Worm (Caenorhabditis elegans) whole organism, late embryonic: ENCODE measurements around the gene W09C2.7.
"Not testable (repeated sequence)": the region's sequence is repeated elsewhere in the genome, so short reads cannot be mapped to it uniquely, and the experiment has no call there.

ENCODE experiments used
- F13H6.1 ChIP-seq: sonication (generic microtip); optimal IDR thresholded peaks from 2 replicates; lab custom pipeline; 2016; ENCODE audit warnings: missing genetic modification characterization, missing compliant biosample characterization
- T23F11.4 ChIP-seq: fragments of 200-800 bp; sonication (Bioruptor generic); optimal IDR thresholded peaks from 2 replicates; lab custom pipeline; 2018; ENCODE audit warnings: mild to moderate bottlenecking, missing genetic modification characterization, missing compliant biosample characterization
- ama-1 ChIP-seq: fragments of 150-350 bp; optimal IDR thresholded peaks from 2 replicates; lab custom pipeline; 2014
- ceh-22 ChIP-seq: sonication (generic microtip); optimal IDR thresholded peaks from 2 replicates; lab custom pipeline; 2017; ENCODE audit warnings: missing biosample characterization, missing genetic modification characterization
- dve-1 ChIP-seq: sonication (generic microtip); optimal IDR thresholded peaks from 2 replicates; lab custom pipeline; 2017; ENCODE audit warnings: antibody characterized with exemption, mild to moderate bottlenecking, missing genetic modification characterization, missing compliant biosample characterization
- elt-2 ChIP-seq: sonication (generic microtip); optimal IDR thresholded peaks from 2 replicates; lab custom pipeline; 2016; ENCODE audit warnings: missing genetic modification reagents, missing genetic modification characterization, missing compliant biosample characterization
- elt-4 ChIP-seq: sonication (generic microtip); optimal IDR thresholded peaks from 2 replicates; lab custom pipeline; 2016; ENCODE audit warnings: missing genetic modification characterization, missing compliant biosample characterization
- ets-4 ChIP-seq: sonication (generic microtip); optimal IDR thresholded peaks from 2 replicates; lab custom pipeline; 2016; ENCODE audit warnings: missing genetic modification characterization, missing compliant biosample characterization
- eyg-1 ChIP-seq: sonication (generic microtip); optimal IDR thresholded peaks from 2 replicates; lab custom pipeline; 2016; ENCODE audit warnings: missing genotype, missing genetic modification characterization, missing compliant biosample characterization
- fax-1 ChIP-seq: sonication (generic microtip); optimal IDR thresholded peaks from 2 replicates; lab custom pipeline; 2016; ENCODE audit warnings: missing genotype, missing genetic modification characterization, missing compliant biosample characterization
- fkh-10 ChIP-seq: fragments of 150-350 bp; optimal IDR thresholded peaks from 2 replicates; lab custom pipeline; 2014; ENCODE audit warnings: missing biosample characterization, missing genetic modification reagents, missing genetic modification characterization
- fkh-6 ChIP-seq: sonication (generic microtip); optimal IDR thresholded peaks from 2 replicates; lab custom pipeline; 2016; ENCODE audit warnings: missing genetic modification characterization, missing compliant biosample characterization
- gmeb-2 ChIP-seq: sonication (generic microtip); optimal IDR thresholded peaks from 2 replicates; lab custom pipeline; 2016; ENCODE audit warnings: missing genetic modification characterization, inconsistent platforms, missing compliant biosample characterization
- hlh-13 ChIP-seq: fragments of 200-800 bp; sonication (Bioruptor generic); optimal IDR thresholded peaks from 2 replicates; lab custom pipeline; 2018; ENCODE audit warnings: mild to moderate bottlenecking, missing genetic modification characterization, missing compliant biosample characterization
- hlh-30 ChIP-seq: sonication (generic microtip); optimal IDR thresholded peaks from 2 replicates; lab custom pipeline; 2017; ENCODE audit warnings: antibody characterized with exemption, missing genetic modification characterization, missing compliant biosample characterization; ENCODE audit not compliant: insufficient read depth
- hlh-6 ChIP-seq: sonication (generic microtip); optimal IDR thresholded peaks from 2 replicates; lab custom pipeline; 2016; ENCODE audit warnings: missing genotype, missing genetic modification characterization, missing compliant biosample characterization
- lim-6 ChIP-seq: sonication (generic microtip); optimal IDR thresholded peaks from 2 replicates; lab custom pipeline; 2016; ENCODE audit warnings: missing genetic modification characterization, missing compliant biosample characterization
- lin-11 ChIP-seq: fragments of 200-800 bp; sonication (Bioruptor generic); optimal IDR thresholded peaks from 2 replicates; lab custom pipeline; 2018; ENCODE audit warnings: mild to moderate bottlenecking, missing genetic modification characterization, missing compliant biosample characterization
- madf-2 ChIP-seq: sonication (generic microtip); optimal IDR thresholded peaks from 2 replicates; lab custom pipeline; 2017; ENCODE audit warnings: missing genetic modification characterization, missing compliant biosample characterization
- mec-3 ChIP-seq: sonication (generic microtip); optimal IDR thresholded peaks from 2 replicates; lab custom pipeline; 2016; ENCODE audit warnings: borderline replicate concordance, missing genetic modification characterization, missing compliant biosample characterization
- nfya-1 ChIP-seq: sonication (generic microtip); optimal IDR thresholded peaks from 2 replicates; lab custom pipeline; 2017; ENCODE audit warnings: missing genetic modification characterization, mild to moderate bottlenecking, missing compliant biosample characterization, antibody characterized with exemption, moderate library complexity
- odd-2 ChIP-seq: sonication (generic microtip); optimal IDR thresholded peaks from 2 replicates; lab custom pipeline; 2017; ENCODE audit warnings: antibody characterized with exemption, mild to moderate bottlenecking, missing genetic modification characterization, missing compliant biosample characterization
- pag-3 ChIP-seq: sonication (generic microtip); optimal IDR thresholded peaks from 2 replicates; lab custom pipeline; 2016; ENCODE audit warnings: missing compliant biosample characterization, missing genetic modification characterization, borderline replicate concordance
- pat-9 ChIP-seq: fragments of 200-800 bp; sonication (Bioruptor generic); optimal IDR thresholded peaks from 2 replicates; lab custom pipeline; 2018; ENCODE audit warnings: mild to moderate bottlenecking, missing genetic modification characterization, moderate library complexity, missing compliant biosample characterization
- pha-4 ChIP-seq: fragments of 150-350 bp; optimal IDR thresholded peaks from 2 replicates; lab custom pipeline; 2018; ENCODE audit warnings: missing biosample characterization, missing genetic modification reagents, missing genetic modification characterization
- pros-1 ChIP-seq: fragments of 150-350 bp; optimal IDR thresholded peaks from 2 replicates; lab custom pipeline; 2014; ENCODE audit warnings: missing biosample characterization, missing genetic modification reagents, missing genetic modification characterization
- ref-2 ChIP-seq: sonication (generic microtip); optimal IDR thresholded peaks from 2 replicates; lab custom pipeline; 2016; ENCODE audit warnings: missing genetic modification characterization, missing compliant biosample characterization
- rnt-1 ChIP-seq: sonication (generic microtip); optimal IDR thresholded peaks from 2 replicates; lab custom pipeline; 2016; ENCODE audit warnings: missing genetic modification characterization, missing compliant biosample characterization
- unc-3 ChIP-seq, 2 experiments: fragments of 200-800 bp in 1 of 2; sonication (Bioruptor generic) in 1 of 2; sonication (generic microtip) in 1 of 2; conservative IDR thresholded peaks in 1 of 2; optimal IDR thresholded peaks in 1 of 2; 2 replicates each; pipeline versions ENCODE4 v1.3.6 to Lab custom; 2016 to 2022; ENCODE audit warnings: missing compliant biosample characterization in 2 of 2, missing genetic modification characterization in 2 of 2, missing genetic modification reagents in 1 of 2
- unc-42 ChIP-seq: sonication (generic microtip); optimal IDR thresholded peaks from 2 replicates; lab custom pipeline; 2016; ENCODE audit warnings: missing genotype, missing genetic modification characterization, missing compliant biosample characterization
- ztf-16 ChIP-seq: sonication (generic microtip); optimal IDR thresholded peaks from 2 replicates; lab custom pipeline; 2017; ENCODE audit warnings: missing genetic modification characterization, missing compliant biosample characterization

W09C2.7 gene

ce11 chrIV:9609095-9609494 lies 13.1 kb downstream of the W09C2.7 start:
- no peak for TF ChIP-seq lim-6 (tag; lab: Kevin White, UChicago)
- no peak for TF ChIP-seq mec-3 (tag; lab: Kevin White, UChicago)
- TF ChIP-seq ama-1 (lab: Kevin White, UChicago), result no peak
- no peak for TF ChIP-seq lin-11 (tag; lab: Kevin White, UChicago)
- TF ChIP-seq unc-3 (GFP tag; conservative IDR thresholded peaks at IDR 0.05; lab: Robert Waterston, UW), result no peak
- TF ChIP-seq unc-3 (tag; optimal IDR thresholded peaks at IDR 0.05; lab: Kevin White, UChicago), result no peak
- TF ChIP-seq gmeb-2 (tag; lab: Kevin White, UChicago), result no peak
- TF ChIP-seq madf-2, result no peak
- TF ChIP-seq pag-3 (tag; lab: Kevin White, UChicago), result no peak
- no peak for TF ChIP-seq ets-4 (tag; lab: Kevin White, UChicago)
- no peak for TF ChIP-seq fkh-10 (GFP tag; lab: Kevin White, UChicago)
- TF ChIP-seq unc-42 (tag; lab: Kevin White, UChicago), result no peak
- no peak for TF ChIP-seq pha-4 (tag; lab: Kevin White, UChicago)

DNA sequence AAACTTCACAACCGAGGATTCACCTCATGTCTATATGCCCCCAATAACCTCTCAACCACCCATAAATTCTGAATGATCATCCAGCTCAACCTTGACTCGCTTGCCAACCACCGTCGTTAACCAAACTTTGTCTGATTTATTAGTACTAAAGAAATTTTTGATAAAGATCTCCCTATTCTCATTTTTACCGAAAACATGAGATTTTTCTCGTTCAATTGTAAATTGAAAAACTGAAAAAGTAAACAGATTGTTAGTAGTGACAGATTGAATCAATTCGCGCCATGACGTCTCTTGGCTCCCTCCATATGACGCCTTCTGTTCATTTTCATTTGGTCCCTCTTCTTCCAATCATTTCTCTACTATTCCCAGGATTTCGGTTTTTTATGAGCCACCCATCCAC lies 14.2 kb downstream of the W09C2.7 start:
- no peak for TF ChIP-seq ama-1 (lab: Kevin White, UChicago)
- TF ChIP-seq, all 69 proteins: peak for 0

- TF ChIP-seq nfya-1 (tag; lab: Kevin White, UChicago) (no peak), eyg-1 (tag; lab: Kevin White, UChicago) (no peak), fkh-6 (tag; lab: Kevin White, UChicago) (no peak), elt-4 (no peak), rnt-1 (tag; lab: Kevin White, UChicago) (no peak), ref-2 (tag; lab: Kevin White, UChicago) (no peak), pros-1 (no peak), dve-1 (tag; lab: Kevin White, UChicago) (no peak), ceh-22 (no peak), pag-3 (tag; lab: Kevin White, UChicago) (no peak), ztf-16 (tag; lab: Kevin White, UChicago) (no peak), T23F11.4 (GFP tag; lab: Kevin White, UChicago) (no peak), fkh-10 (GFP tag; lab: Kevin White, UChicago) (no peak), odd-2 (no peak), pat-9 (tag; lab: Kevin White, UChicago) (no peak), F13H6.1 (tag; lab: Kevin White, UChicago) (no peak), fax-1 (tag; lab: Kevin White, UChicago) (no peak)
- TF ChIP-seq, all 69 proteins: peak for 0
Measured at ce11 chrIV:9601595-9601994, 20.6 kb downstream of the W09C2.7 start, which contains the start of gene aat-1. aat-1 (minus strand) TSS chrIV:9601695.

- not testable (repeated sequence) for TF ChIP-seq hlh-30, pag-3, hlh-6 (tag; lab: Kevin White, UChicago)
Measured at ce11 chrIV:9595779-9596406, 26.3 kb downstream of the W09C2.7 start, which contains the start of the genes F27C8.3 and F27C8.2. F27C8.3 (minus strand) TSS chrIV:9595879. F27C8.2 (plus strand) TSS chrIV:9596356.

ce11 chrIV:9593456-9593855 lies 28.7 kb downstream of the W09C2.7 start, which contains the start of gene spp-18:
spp-18 (plus strand) TSS chrIV:9593712.
- TF ChIP-seq ama-1 (lab: Kevin White, UChicago) (no peak), elt-2 (peak; percentile 27), hlh-13 (GFP tag; lab: Kevin White, UChicago) (no peak), madf-2 (no peak)
